Fruit fly (Drosophila melanogaster): ENCODE data around the gene yellow-f.

DNA sequence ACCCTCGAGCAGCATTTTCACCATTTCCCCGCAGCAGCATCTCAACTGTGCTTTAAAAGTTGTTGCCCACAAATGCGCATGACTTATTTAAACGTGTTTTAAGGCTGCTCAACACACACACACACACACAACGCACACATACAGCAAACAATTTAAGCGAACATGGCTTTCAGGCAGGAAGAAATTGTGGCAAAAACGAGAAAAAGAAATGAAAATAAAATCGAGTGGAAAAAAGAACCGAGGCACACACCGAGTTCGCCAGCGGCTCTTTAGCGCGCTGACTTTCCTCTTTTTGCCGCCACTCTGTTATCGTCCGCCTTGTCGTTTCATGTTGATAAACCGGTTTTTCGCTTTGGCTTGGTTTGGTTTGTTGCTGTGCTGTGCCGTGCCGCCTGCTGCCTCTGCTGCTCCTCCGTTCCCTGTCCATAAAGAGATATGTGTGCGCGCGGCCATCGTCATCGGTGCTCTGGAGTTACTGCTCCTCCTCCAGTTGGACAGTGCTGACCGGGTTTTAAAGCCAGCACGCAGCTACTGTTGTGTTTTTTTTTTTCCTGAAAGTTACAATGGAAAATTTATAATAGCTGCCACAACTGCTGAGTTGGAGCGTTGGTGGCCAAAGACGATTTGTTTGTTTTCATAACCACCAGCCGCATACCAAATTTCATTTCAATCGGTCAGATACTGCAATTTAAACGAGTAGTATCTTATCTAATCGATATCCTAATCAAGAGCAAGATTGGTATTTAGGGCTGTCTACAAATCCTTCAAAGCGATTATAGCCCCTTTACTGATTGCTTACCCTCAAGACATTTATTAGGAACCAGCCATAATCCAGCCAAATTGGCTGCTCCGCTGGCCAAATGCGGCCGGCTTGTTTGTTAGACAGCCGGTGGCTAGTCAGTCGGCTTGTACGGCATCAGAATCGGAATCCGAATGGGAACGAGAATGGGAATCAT is 23.1 kb upstream of the yellow-f start:
- TF ChIP-seq dsf (GFP tag; optimal IDR thresholded peaks at IDR 0.05; ENCODE audit: borderline replicate concordance) = no peak
- no peak for TF ChIP-seq GATAd (GFP tag; optimal IDR thresholded peaks at IDR 0.05)
- TF ChIP-seq pan (optimal IDR thresholded peaks at IDR 0.05) = no peak
- TF ChIP-seq OdsH (GFP tag; optimal IDR thresholded peaks at IDR 0.05) = peak; percentile 11
- TF ChIP-seq h (GFP tag; optimal IDR thresholded peaks at IDR 0.05) = peak; percentile 42
- TF ChIP-seq fru (GFP tag; optimal IDR thresholded peaks at IDR 0.05) = peak; percentile 62
- TF ChIP-seq psq (GFP tag; optimal IDR thresholded peaks at IDR 0.05) = peak; percentile 69

Data from whole organism, wandering third instar larva.